Worm (Caenorhabditis elegans) whole organism, midembryonic: ENCODE measurements around the gene col-159.
"Not testable (repeated sequence)": the region's sequence is repeated elsewhere in the genome, so short reads cannot be mapped to it uniquely, and the experiment has no call there.

Experiments
- T22C8.4 ChIP-seq: fragments of 200-800 bp; sonication (Bioruptor generic); IDR thresholded peaks from 2 replicates; pipeline ENCODE4 v1.3.6; 2022; ENCODE audit warnings: missing genetic modification characterization, missing compliant biosample characterization
- cog-1 ChIP-seq: sonication (generic microtip); optimal IDR thresholded peaks from 2 replicates; lab custom pipeline; 2016; ENCODE audit warnings: missing genetic modification characterization, missing compliant biosample characterization
- flt-1 ChIP-seq: fragments of 200-800 bp; sonication (Bioruptor generic); IDR thresholded peaks from 2 replicates; pipeline ENCODE4 v1.3.6; 2022; ENCODE audit warnings: missing genetic modification characterization, missing compliant biosample characterization
- klf-2 ChIP-seq: fragments of 200-800 bp; sonication (Bioruptor generic); conservative IDR thresholded peaks from 2 replicates; pipeline ENCODE4 v1.3.6; 2022; ENCODE audit warnings: missing genetic modification reagents, missing genetic modification characterization, missing compliant biosample characterization
- med-1 ChIP-seq: sonication (generic microtip); optimal IDR thresholded peaks from 2 replicates; lab custom pipeline; 2017; ENCODE audit warnings: missing genetic modification characterization, mild to moderate bottlenecking, missing compliant biosample characterization, antibody characterized with exemption, missing genetic modification reagents; ENCODE audit not compliant: insufficient read depth
- ref-1 ChIP-seq: fragments of 200-800 bp; sonication (Bioruptor generic); conservative IDR thresholded peaks from 2 replicates; pipeline ENCODE4 v1.3.6; 2022; ENCODE audit warnings: missing genetic modification reagents, missing genetic modification characterization, missing compliant biosample characterization
- tab-1 ChIP-seq: fragments of 200-800 bp; sonication (Bioruptor generic); IDR thresholded peaks from 2 replicates; pipeline ENCODE4 v1.3.6; 2022; ENCODE audit warnings: missing genetic modification characterization, missing compliant biosample characterization
- ztf-23 ChIP-seq: fragments of 200-800 bp; sonication (Bioruptor generic); IDR thresholded peaks from 2 replicates; pipeline ENCODE4 v1.3.6; 2022; ENCODE audit warnings: missing genetic modification reagents, missing genetic modification characterization, missing compliant biosample characterization
- ztf-29 ChIP-seq: fragments of 200-800 bp; sonication (Bioruptor generic); IDR thresholded peaks from 2 replicates; pipeline ENCODE4 v1.3.6; 2022; ENCODE audit warnings: missing genetic modification reagents, missing genetic modification characterization, missing compliant biosample characterization

- TF ChIP-seq ztf-23 (GFP tag; lab: Robert Waterston, UW); med-1 (GFP tag; lab: Kevin White, UChicago); klf-2 (GFP tag; lab: Robert Waterston, UW); T22C8.4 (GFP tag; lab: Robert Waterston, UW); ztf-29 (GFP tag; lab: Robert Waterston, UW); flt-1 (GFP tag; lab: Robert Waterston, UW); cog-1 (tag; lab: Kevin White, UChicago); ref-1 (GFP tag; lab: Robert Waterston, UW): not testable (repeated sequence)
- 0 out of 2 replicates have a peak, but pooled peaks have one; percentile 41 for TF ChIP-seq tab-1 (GFP tag; lab: Robert Waterston, UW)
Observed at ce11 chrV:13239720-13240119, 37.7 kb upstream of the col-159 start.
